Worm (Caenorhabditis elegans) whole organism, mixed stage, embryonic: ENCODE data around the gene ccch-3.

Source experiments
- bed-3 ChIP-seq: fragments of 200-800 bp; sonication (Bioruptor generic); optimal IDR thresholded peaks from 3 replicates; lab custom pipeline; 2018; ENCODE audit warnings: mild to moderate bottlenecking, missing genetic modification characterization, moderate library complexity, missing compliant biosample characterization
- blmp-1 ChIP-seq: fragments of 150-350 bp; optimal IDR thresholded peaks from 2 replicates; lab custom pipeline; 2014; ENCODE audit warnings: missing biosample characterization, missing genetic modification characterization
- ceh-39 ChIP-seq: fragments of 150-350 bp; optimal IDR thresholded peaks from 2 replicates; lab custom pipeline; 2014; ENCODE audit warnings: missing biosample characterization, missing genetic modification characterization
- ceh-43 ChIP-seq: fragments of 200-800 bp; sonication (Bioruptor generic); optimal IDR thresholded peaks from 2 replicates; lab custom pipeline; 2018; ENCODE audit warnings: mild to moderate bottlenecking, missing genetic modification characterization, moderate library complexity, missing compliant biosample characterization
- ceh-83 ChIP-seq: fragments of 200-800 bp; sonication (Bioruptor generic); optimal IDR thresholded peaks from 2 replicates; lab custom pipeline; 2018; ENCODE audit warnings: mild to moderate bottlenecking, missing genetic modification characterization, missing compliant biosample characterization
- ces-1 ChIP-seq: fragments of 150-350 bp; optimal IDR thresholded peaks from 2 replicates; lab custom pipeline; 2014; ENCODE audit warnings: missing biosample characterization, missing genetic modification reagents, missing genetic modification characterization
- cnd-1 ChIP-seq: fragments of 200-800 bp; sonication (Bioruptor generic); optimal IDR thresholded peaks from 2 replicates; lab custom pipeline; 2018; ENCODE audit warnings: mild to moderate bottlenecking, missing genetic modification characterization, missing compliant biosample characterization
- drap-1 ChIP-seq: fragments of 200-800 bp; sonication (Bioruptor generic); optimal IDR thresholded peaks from 3 replicates; lab custom pipeline; 2018; ENCODE audit warnings: mild to moderate bottlenecking, missing genetic modification characterization, missing compliant biosample characterization
- elt-1 ChIP-seq: sonication (generic microtip); optimal IDR thresholded peaks from 2 replicates; lab custom pipeline; 2017; ENCODE audit warnings: missing genetic modification characterization, mild to moderate bottlenecking, missing compliant biosample characterization, antibody characterized with exemption, moderate library complexity, borderline replicate concordance; ENCODE audit not compliant: insufficient read depth
- elt-3 ChIP-seq: fragments of 150-350 bp; optimal IDR thresholded peaks from 2 replicates; lab custom pipeline; 2014; ENCODE audit warnings: missing biosample characterization, missing genetic modification characterization
- flh-1 ChIP-seq: fragments of 200-800 bp; sonication (Bioruptor generic); optimal IDR thresholded peaks from 2 replicates; lab custom pipeline; 2018; ENCODE audit warnings: mild to moderate bottlenecking, missing genetic modification characterization, moderate library complexity, missing compliant biosample characterization
- ham-2 ChIP-seq: fragments of 200-800 bp; sonication (Bioruptor generic); optimal IDR thresholded peaks from 2 replicates; lab custom pipeline; 2018; ENCODE audit warnings: mild to moderate bottlenecking, missing genetic modification characterization, missing compliant biosample characterization
- hlh-1 ChIP-seq: fragments of 150-350 bp; optimal IDR thresholded peaks from 2 replicates; lab custom pipeline; 2014; ENCODE audit warnings: missing biosample characterization, missing genetic modification reagents, missing genetic modification characterization
- lin-13 ChIP-seq: fragments of 150-350 bp; optimal IDR thresholded peaks from 2 replicates; lab custom pipeline; 2014; ENCODE audit warnings: missing biosample characterization, missing genetic modification characterization
- lin-32 ChIP-seq: fragments of 200-800 bp; sonication (Bioruptor generic); optimal IDR thresholded peaks from 2 replicates; lab custom pipeline; 2018; ENCODE audit warnings: mild to moderate bottlenecking, missing genetic modification characterization, missing compliant biosample characterization
- lsy-2 ChIP-seq: fragments of 150-350 bp; optimal IDR thresholded peaks from 2 replicates; lab custom pipeline; 2014; ENCODE audit warnings: missing biosample characterization, missing genetic modification characterization
- mep-1 ChIP-seq: fragments of 150-350 bp; optimal IDR thresholded peaks from 2 replicates; lab custom pipeline; 2017; ENCODE audit warnings: missing biosample characterization, missing genetic modification reagents, missing genetic modification characterization, inconsistent platforms
- mls-2 ChIP-seq: sonication (generic microtip); optimal IDR thresholded peaks from 2 replicates; lab custom pipeline; 2016; ENCODE audit warnings: mild to moderate bottlenecking, missing genetic modification characterization, moderate library complexity, missing compliant biosample characterization
- nhr-12 ChIP-seq: fragments of 150-350 bp; optimal IDR thresholded peaks from 2 replicates; lab custom pipeline; 2014; ENCODE audit warnings: missing biosample characterization, missing genetic modification characterization
- nhr-237 ChIP-seq: fragments of 150-350 bp; optimal IDR thresholded peaks from 2 replicates; lab custom pipeline; 2014; ENCODE audit warnings: missing biosample characterization, missing genetic modification characterization
- nhr-28 ChIP-seq: fragments of 150-350 bp; optimal IDR thresholded peaks from 2 replicates; lab custom pipeline; 2014; ENCODE audit warnings: missing biosample characterization, missing genetic modification characterization
- nhr-76 ChIP-seq: sonication (generic microtip); optimal IDR thresholded peaks from 2 replicates; lab custom pipeline; 2017; ENCODE audit warnings: missing biosample characterization, missing genetic modification characterization
- pha-4 ChIP-seq: fragments of 150-350 bp; optimal IDR thresholded peaks from 2 replicates; lab custom pipeline; 2018; ENCODE audit warnings: missing biosample characterization, missing genetic modification reagents, missing genetic modification characterization
- sem-2 ChIP-seq: fragments of 200-800 bp; sonication (Bioruptor generic); optimal IDR thresholded peaks from 2 replicates; lab custom pipeline; 2018; ENCODE audit warnings: mild to moderate bottlenecking, missing genetic modification characterization, missing compliant biosample characterization
- snpc-4 ChIP-seq: fragments of 150-350 bp; optimal IDR thresholded peaks from 2 replicates; lab custom pipeline; 2014; ENCODE audit warnings: missing biosample characterization, missing genetic modification characterization
- sptf-1 ChIP-seq: sonication (generic microtip); optimal IDR thresholded peaks from 2 replicates; lab custom pipeline; 2017; ENCODE audit warnings: mild to moderate bottlenecking, missing genetic modification characterization, moderate library complexity, missing compliant biosample characterization
- tbx-8 ChIP-seq: fragments of 200-800 bp; sonication (Bioruptor generic); optimal IDR thresholded peaks from 2 replicates; lab custom pipeline; 2018; ENCODE audit warnings: mild to moderate bottlenecking, missing genetic modification characterization, moderate library complexity, missing compliant biosample characterization
- unc-120 ChIP-seq: sonication (generic microtip); optimal IDR thresholded peaks from 2 replicates; lab custom pipeline; 2017; ENCODE audit warnings: missing genetic modification characterization, missing compliant biosample characterization; ENCODE audit not compliant: poor library complexity, severe bottlenecking
- unc-39 ChIP-seq: fragments of 150-350 bp; optimal IDR thresholded peaks from 2 replicates; lab custom pipeline; 2014; ENCODE audit warnings: missing biosample characterization, missing genetic modification characterization
- unc-62 ChIP-seq: fragments of 150-350 bp; optimal IDR thresholded peaks from 2 replicates; lab custom pipeline; 2014; ENCODE audit warnings: missing biosample characterization, missing genetic modification reagents, missing genetic modification characterization
- zip-8 ChIP-seq: fragments of 150-350 bp; optimal IDR thresholded peaks from 2 replicates; lab custom pipeline; 2014; ENCODE audit warnings: missing biosample characterization, missing genetic modification characterization

The ccch-3 gene

ce11 chrV:12695968-12696367 lies 36.5 kb upstream of the ccch-3 start, which contains the start of gene K10C8.4:
TSS of gene K10C8.4 (plus strand) at chrV:12696268.
- TF ChIP-seq mls-2 (tag; lab: Kevin White, UChicago) (no peak), drap-1 (GFP tag; lab: Kevin White, UChicago) (no peak), nhr-76 (tag; lab: Kevin White, UChicago) (no peak), sem-2 (no peak), ceh-43 (GFP tag; lab: Kevin White, UChicago) (no peak), cnd-1 (tag; lab: Kevin White, UChicago) (no peak), nhr-237 (tag; lab: Kevin White, UChicago) (no peak), unc-120 (tag; lab: Kevin White, UChicago) (no peak), ham-2 (GFP tag; lab: Kevin White, UChicago) (no peak), unc-62 (GFP tag; lab: Kevin White, UChicago) (no peak), ceh-39 (tag; lab: Kevin White, UChicago) (no peak), ces-1 (no peak), lsy-2 (tag; lab: Kevin White, UChicago) (no peak), elt-3 (tag; lab: Kevin White, UChicago) (no peak), blmp-1 (tag; lab: Kevin White, UChicago) (no peak), pha-4 (tag; lab: Kevin White, UChicago) (no peak), sptf-1 (no peak), lin-32 (GFP tag; lab: Kevin White, UChicago) (no peak), nhr-12 (tag; lab: Kevin White, UChicago) (no peak)

ce11 chrV:12695155-12695554 lies 35.7 kb upstream of the ccch-3 start, which contains the start of gene parn-1:
TSS of gene parn-1 (minus strand) at chrV:12695255.
- TF ChIP-seq mep-1 (tag; lab: Kevin White, UChicago) (no peak), flh-1 (GFP tag; lab: Kevin White, UChicago) (no peak), nhr-237 (tag; lab: Kevin White, UChicago) (no peak), unc-39 (tag; lab: Kevin White, UChicago) (no peak), unc-62 (GFP tag; lab: Kevin White, UChicago) (no peak), bed-3 (GFP tag; lab: Kevin White, UChicago) (no peak), lin-13 (tag; lab: Kevin White, UChicago) (no peak), ceh-39 (tag; lab: Kevin White, UChicago) (no peak), ceh-43 (GFP tag; lab: Kevin White, UChicago) (no peak), ham-2 (GFP tag; lab: Kevin White, UChicago) (no peak), unc-120 (tag; lab: Kevin White, UChicago) (no peak), lin-32 (GFP tag; lab: Kevin White, UChicago) (no peak), snpc-4 (tag; lab: Kevin White, UChicago) (no peak), lsy-2 (tag; lab: Kevin White, UChicago) (no peak), nhr-76 (tag; lab: Kevin White, UChicago) (no peak), elt-1 (tag; lab: Kevin White, UChicago) (no peak), blmp-1 (tag; lab: Kevin White, UChicago) (no peak), nhr-28 (tag; lab: Kevin White, UChicago) (no peak), zip-8 (no peak)
- TF ChIP-seq, all 35 proteins: peak for 0

- TF ChIP-seq ceh-83 (GFP tag; lab: Kevin White, UChicago) (no peak), drap-1 (GFP tag; lab: Kevin White, UChicago) (no peak), hlh-1 (tag; lab: Kevin White, UChicago) (no peak)
Observed at ce11 chrV:12683205-12683604, 23.7 kb upstream of the ccch-3 start.

- TF ChIP-seq blmp-1 (tag; lab: Kevin White, UChicago): no peak
- no peak for TF ChIP-seq unc-39 (tag; lab: Kevin White, UChicago)
- TF ChIP-seq snpc-4 (tag; lab: Kevin White, UChicago): no peak
- TF ChIP-seq nhr-12 (tag; lab: Kevin White, UChicago): no peak
- TF ChIP-seq tbx-8 (GFP tag; lab: Kevin White, UChicago): no peak
Observed at ce11 chrV:12679807-12680206, 20.3 kb upstream of the ccch-3 start, which contains the start of gene frpr-15. TSS of gene frpr-15 (plus strand) at chrV:12680107.
